Fruit fly (Drosophila melanogaster): ENCODE data around the gene Srp54.

Srp54 gene

dm6 chr2L:9938631-9939256 is 26.0 kb downstream of the Srp54 start, which contains the start of the genes Datp and CG4619 (continued):
- TF ChIP-seq HLH4C (GFP tag; IDR thresholded peaks at IDR 0.05; ENCODE audit: partially characterized antibody) (no peak), CG15514 (GFP tag; optimal IDR thresholded peaks at IDR 0.05) (peak; percentile 97), pum (GFP tag; optimal IDR thresholded peaks at IDR 0.05) (peak; percentile 29), jing (GFP tag; optimal IDR thresholded peaks at IDR 0.05) (no peak), CG2678 (tag; optimal IDR thresholded peaks at IDR 0.05) (no peak), twi (tag; optimal IDR thresholded peaks at IDR 0.05) (no peak), CG34422 (GFP tag; IDR thresholded peaks at IDR 0.05) (peak; percentile 85; the same call in 2 of the 3 replicates), Hr78 (GFP tag; optimal IDR thresholded peaks at IDR 0.05) (no peak), Sry-β (GFP tag; optimal IDR thresholded peaks at IDR 0.05) (peak; percentile 93), Nf-YA (GFP tag; IDR thresholded peaks at IDR 0.05) (no peak), NC2α (GFP tag; optimal IDR thresholded peaks at IDR 0.05) (no peak), HLHmδ (GFP tag; optimal IDR thresholded peaks at IDR 0.05) (no peak), Taf1 (GFP tag; IDR thresholded peaks at IDR 0.05) (peak; percentile 33; the same call in 1 of the 2 replicates), CG3407 (GFP tag; optimal IDR thresholded peaks at IDR 0.05) (no peak), cas (GFP tag; IDR thresholded peaks at IDR 0.05) (peak; percentile 54; the same call in 1 of the 2 replicates), CG6854 (GFP tag; optimal IDR thresholded peaks at IDR 0.05) (no peak), unc-4 (GFP tag; IDR thresholded peaks at IDR 0.05; ENCODE audit: partially characterized antibody) (peak; percentile 37; the same call in 1 of the 2 replicates), Nf-YB (GFP tag; optimal IDR thresholded peaks at IDR 0.05) (no peak), odd (GFP tag; optimal IDR thresholded peaks at IDR 0.05) (no peak), sens-2 (GFP tag; IDR thresholded peaks at IDR 0.05) (no peak), CkIIα-i1 (GFP tag; IDR thresholded peaks at IDR 0.05) (no peak), Eip74EF (GFP tag; optimal IDR thresholded peaks at IDR 0.05) (no peak), Dip2 (GFP tag; IDR thresholded peaks at IDR 0.05) (no peak), GATAe (GFP tag; conservative IDR thresholded peaks at IDR 0.05) (no peak), bbx (GFP tag; IDR thresholded peaks at IDR 0.05; ENCODE audit: partially characterized antibody) (peak; percentile 46), Lpt (GFP tag; optimal IDR thresholded peaks at IDR 0.05) (no peak), CG6654 (GFP tag; optimal IDR thresholded peaks at IDR 0.05) (no peak), row (GFP tag; IDR thresholded peaks at IDR 0.05) (peak; percentile 61), CG7786 (GFP tag; optimal IDR thresholded peaks at IDR 0.05) (peak; percentile 60), CTCF (GFP tag; optimal IDR thresholded peaks at IDR 0.05) (no peak), pita (GFP tag; optimal IDR thresholded peaks at IDR 0.05) (no peak), CG9817 (tag; optimal IDR thresholded peaks at IDR 0.05) (peak; percentile 39), vnd (GFP tag; IDR thresholded peaks at IDR 0.05; ENCODE audit: partially characterized antibody) (no peak), tin (GFP tag; optimal IDR thresholded peaks at IDR 0.05) (peak; percentile 31), CG5180 (GFP tag; optimal IDR thresholded peaks at IDR 0.05) (no peak), CG13424 (tag; optimal IDR thresholded peaks at IDR 0.05) (peak; percentile 3), CG4617 (GFP tag; optimal IDR thresholded peaks at IDR 0.05; ENCODE audit: borderline replicate concordance) (peak; percentile 55), CG31224 (GFP tag; IDR thresholded peaks at IDR 0.05) (no peak), CG2129 (GFP tag; IDR thresholded peaks at IDR 0.05; ENCODE audit: partially characterized antibody) (no peak), CG17385 (GFP tag; optimal IDR thresholded peaks at IDR 0.05) (peak; percentile 56), CG9727 (GFP tag; optimal IDR thresholded peaks at IDR 0.05) (no peak), BEAF-32 (GFP tag; optimal IDR thresholded peaks at IDR 0.05) (peak; percentile 23), gcm (GFP tag; optimal IDR thresholded peaks at IDR 0.05) (no peak), lbe (GFP tag; optimal IDR thresholded peaks at IDR 0.05) (peak; percentile 21), CG2199 (GFP tag; IDR thresholded peaks at IDR 0.05) (no peak), lmd (GFP tag; IDR thresholded peaks at IDR 0.05) (no peak), mam (GFP tag; optimal IDR thresholded peaks at IDR 0.05) (peak; percentile 63), bcd (GFP tag; optimal IDR thresholded peaks at IDR 0.05) (peak; percentile 30), CG18619 (GFP tag; optimal IDR thresholded peaks at IDR 0.05) (peak; percentile 54)

All from whole organism, embryonic.